Fruit fly (Drosophila melanogaster) whole organism, embryonic: ENCODE data around the gene Bx42.

Source experiments
- Abd-B ChIP-seq: fragments of 200-800 bp; sonication (Bioruptor generic); optimal IDR thresholded peaks from 2 replicates; lab custom pipeline; 2018; ENCODE audit warnings: missing biosample characterization, mild to moderate bottlenecking, missing genetic modification characterization, moderate library complexity
- B-H1 ChIP-seq: fragments of 200-800 bp; sonication (Bioruptor generic); IDR thresholded peaks from 3 replicates; pipeline ENCODE4 v1.3.6; 2022; ENCODE audit warnings: missing biosample characterization, missing genetic modification characterization
- B-H2 ChIP-seq: fragments of 200-800 bp; sonication (Bioruptor generic); optimal IDR thresholded peaks from 2 replicates; lab custom pipeline; 2018; ENCODE audit warnings: missing biosample characterization, mild to moderate bottlenecking, missing genetic modification characterization
- Blimp-1 ChIP-seq: fragments of 200-800 bp; sonication (Bioruptor generic); optimal IDR thresholded peaks from 3 replicates; lab custom pipeline; 2018; ENCODE audit warnings: missing biosample characterization, missing genetic modification characterization, mild to moderate bottlenecking, moderate library complexity, missing genetic modification reagents
- CG10209 ChIP-seq: fragments of 200-800 bp; sonication (Bioruptor generic); optimal IDR thresholded peaks from 3 replicates; lab custom pipeline; 2017; ENCODE audit warnings: missing biosample characterization, mild to moderate bottlenecking, missing genetic modification characterization, missing genetic modification reagents
- CG10654 ChIP-seq: fragments of 200-800 bp; sonication (Bioruptor generic); optimal IDR thresholded peaks from 2 replicates; lab custom pipeline; 2016; ENCODE audit warnings: missing biosample characterization, missing genetic modification characterization
- CG10959 ChIP-seq: fragments of 200-800 bp; sonication (Bioruptor generic); IDR thresholded peaks from 2 replicates; pipeline ENCODE4 v1.3.6; 2022; ENCODE audit warnings: missing biosample characterization, missing genetic modification characterization
- CG11723 ChIP-seq: fragments of 200-800 bp; sonication (Bioruptor generic); optimal IDR thresholded peaks from 2 replicates; lab custom pipeline; 2017; ENCODE audit warnings: missing biosample characterization, mild to moderate bottlenecking, missing genetic modification characterization
- CG12071 ChIP-seq: fragments of 200-800 bp; sonication (Bioruptor generic); optimal IDR thresholded peaks from 3 replicates; lab custom pipeline; 2018; ENCODE audit warnings: missing biosample characterization, mild to moderate bottlenecking, missing genetic modification characterization
- CG12744 ChIP-seq: fragments of 200-800 bp; sonication (Bioruptor generic); optimal IDR thresholded peaks from 2 replicates; lab custom pipeline; 2016; ENCODE audit warnings: missing biosample characterization, missing genetic modification characterization
- CG13424 ChIP-seq: fragments of 200-800 bp; sonication (Bioruptor generic); optimal IDR thresholded peaks from 2 replicates; lab custom pipeline; 2019; ENCODE audit warnings: missing biosample characterization, mild to moderate bottlenecking, missing genetic modification characterization, moderate library complexity
- CG13775 ChIP-seq: fragments of 200-800 bp; sonication (Bioruptor generic); optimal IDR thresholded peaks from 3 replicates; lab custom pipeline; 2017; ENCODE audit warnings: missing biosample characterization, mild to moderate bottlenecking, missing genetic modification characterization
- CG14860 ChIP-seq: fragments of 200-800 bp; sonication (Bioruptor generic); IDR thresholded peaks from 3 replicates; pipeline ENCODE4 v1.3.6; 2022; ENCODE audit warnings: missing biosample characterization, missing genetic modification characterization; ENCODE audit not compliant: partially characterized antibody
- CG1529 ChIP-seq: fragments of 200-800 bp; sonication (Bioruptor generic); optimal IDR thresholded peaks from 3 replicates; lab custom pipeline; 2018; ENCODE audit warnings: missing biosample characterization, missing genetic modification characterization
- CG15514 ChIP-seq: fragments of 200-800 bp; sonication (Bioruptor generic); optimal IDR thresholded peaks from 3 replicates; lab custom pipeline; 2017; ENCODE audit warnings: missing biosample characterization, missing genetic modification characterization, mild to moderate bottlenecking, moderate library complexity, missing genetic modification reagents
- CG15601 ChIP-seq: fragments of 200-800 bp; sonication (Bioruptor generic); optimal IDR thresholded peaks from 3 replicates; lab custom pipeline; 2019; ENCODE audit warnings: missing biosample characterization, mild to moderate bottlenecking, missing genetic modification characterization, moderate library complexity
- CG17829 ChIP-seq: fragments of 200-800 bp; optimal IDR thresholded peaks from 2 replicates; lab custom pipeline; 2019; ENCODE audit warnings: missing biosample characterization, mild to moderate bottlenecking, missing genetic modification characterization, moderate library complexity
- CG18262 ChIP-seq: fragments of 200-800 bp; optimal IDR thresholded peaks from 3 replicates; lab custom pipeline; 2019; ENCODE audit warnings: missing biosample characterization, mild to moderate bottlenecking, missing genetic modification characterization, moderate library complexity
- CG18599 ChIP-seq: fragments of 200-800 bp; sonication (Bioruptor generic); optimal IDR thresholded peaks from 3 replicates; lab custom pipeline; 2017; ENCODE audit warnings: missing biosample characterization, missing genetic modification characterization, mild to moderate bottlenecking, moderate library complexity, missing genetic modification reagents
- CG2116 ChIP-seq: fragments of 200-800 bp; sonication (Bioruptor generic); optimal IDR thresholded peaks from 3 replicates; lab custom pipeline; 2018; ENCODE audit warnings: missing biosample characterization, mild to moderate bottlenecking, missing genetic modification characterization
- CG2712 ChIP-seq: fragments of 200-800 bp; optimal IDR thresholded peaks from 3 replicates; lab custom pipeline; 2019; ENCODE audit warnings: missing biosample characterization, mild to moderate bottlenecking, missing genetic modification characterization, moderate library complexity
- CG30403 ChIP-seq: fragments of 200-800 bp; sonication (Bioruptor generic); optimal IDR thresholded peaks from 3 replicates; lab custom pipeline; 2016; ENCODE audit warnings: missing biosample characterization, missing genetic modification characterization
- CG33213 ChIP-seq: fragments of 200-800 bp; sonication (Bioruptor generic); optimal IDR thresholded peaks from 3 replicates; lab custom pipeline; 2016; ENCODE audit warnings: missing biosample characterization, missing genetic modification characterization
- CG42726 ChIP-seq: fragments of 200-800 bp; sonication (Bioruptor generic); IDR thresholded peaks from 2 replicates; pipeline ENCODE4 v1.3.6; 2022; ENCODE audit warnings: missing biosample characterization, missing genetic modification characterization; ENCODE audit not compliant: partially characterized antibody
- CG6654 ChIP-seq: fragments of 200-800 bp; sonication (Bioruptor generic); optimal IDR thresholded peaks from 2 replicates; lab custom pipeline; 2017; ENCODE audit warnings: missing biosample characterization, mild to moderate bottlenecking, missing genetic modification characterization
- CG6813 ChIP-seq: fragments of 200-800 bp; sonication (Bioruptor generic); optimal IDR thresholded peaks from 2 replicates; lab custom pipeline; 2017; ENCODE audit warnings: missing biosample characterization, missing genetic modification characterization, mild to moderate bottlenecking, moderate library complexity, missing genetic modification reagents
- CG6854 ChIP-seq: fragments of 200-800 bp; sonication (Bioruptor generic); optimal IDR thresholded peaks from 3 replicates; lab custom pipeline; 2017; ENCODE audit warnings: missing biosample characterization, mild to moderate bottlenecking, missing genetic modification characterization
- CrebB ChIP-seq: fragments of 200-800 bp; sonication (Bioruptor generic); optimal IDR thresholded peaks from 3 replicates; lab custom pipeline; 2018; ENCODE audit warnings: missing biosample characterization, mild to moderate bottlenecking, missing genetic modification characterization
- Deaf1 ChIP-seq: fragments of 200-800 bp; optimal IDR thresholded peaks from 3 replicates; lab custom pipeline; 2019; ENCODE audit warnings: missing biosample characterization, mild to moderate bottlenecking, missing genetic modification characterization, moderate library complexity
- GATAe ChIP-seq: fragments of 200-800 bp; sonication (Bioruptor generic); conservative IDR thresholded peaks from 2 replicates; pipeline ENCODE4 v1.3.6; 2022; ENCODE audit warnings: missing biosample characterization, missing genetic modification characterization
- HHEX ChIP-seq: fragments of 200-800 bp; sonication (Bioruptor generic); optimal IDR thresholded peaks from 3 replicates; lab custom pipeline; 2017; ENCODE audit warnings: missing biosample characterization, mild to moderate bottlenecking, missing genetic modification characterization, missing genetic modification reagents
- HLH3B ChIP-seq: fragments of 200-800 bp; sonication (Bioruptor generic); IDR thresholded peaks from 2 replicates; pipeline ENCODE4 v1.3.6; 2022; ENCODE audit warnings: missing biosample characterization, missing genetic modification characterization
- Hand ChIP-seq: fragments of 200-800 bp; sonication (Bioruptor generic); optimal IDR thresholded peaks from 2 replicates; lab custom pipeline; 2017; ENCODE audit warnings: mild to moderate bottlenecking, missing biosample characterization, missing genetic modification reagents, missing genetic modification characterization
- Hr3 ChIP-seq: fragments of 200-800 bp; sonication (Bioruptor generic); optimal IDR thresholded peaks from 3 replicates; lab custom pipeline; 2016; ENCODE audit warnings: missing biosample characterization, missing genetic modification characterization
- Hr51 ChIP-seq, 2 experiments: fragments of 200-800 bp; sonication (Bioruptor generic); optimal IDR thresholded peaks; 2 replicates in 1 of 2; 3 replicates in 1 of 2; lab custom pipeline; 2016 to 2018; ENCODE audit warnings: missing biosample characterization in 2 of 2, missing genetic modification characterization in 2 of 2, mild to moderate bottlenecking in 1 of 2, moderate library complexity in 1 of 2
- MTF-1 ChIP-seq: fragments of 200-800 bp; sonication (Bioruptor generic); optimal IDR thresholded peaks from 2 replicates; lab custom pipeline; 2018; ENCODE audit warnings: missing biosample characterization, mild to moderate bottlenecking, missing genetic modification characterization, borderline replicate concordance
- Max ChIP-seq: fragments of 200-800 bp; sonication (Bioruptor generic); optimal IDR thresholded peaks from 2 replicates; lab custom pipeline; 2016; ENCODE audit warnings: missing biosample characterization, mild to moderate bottlenecking, missing genetic modification characterization
- Med ChIP-seq: fragments of 200-800 bp; sonication (Bioruptor generic); peaks from one replicate; lab custom pipeline; 2016; ENCODE audit warnings: missing biosample characterization, missing genetic modification characterization, mild to moderate bottlenecking, inconsistent platforms, moderate library complexity
- Taf1 ChIP-seq: fragments of 200-800 bp; sonication (Bioruptor generic); IDR thresholded peaks from 2 replicates; pipeline ENCODE4 v1.3.6; 2022; ENCODE audit warnings: missing biosample characterization, missing genetic modification characterization
- al ChIP-seq: fragments of 200-800 bp; sonication (Bioruptor generic); IDR thresholded peaks from 2 replicates; pipeline ENCODE4 v1.3.6; 2022; ENCODE audit warnings: missing biosample characterization, missing genetic modification characterization
- eyg ChIP-seq: fragments of 200-800 bp; sonication (Bioruptor generic); optimal IDR thresholded peaks from 3 replicates; lab custom pipeline; 2016; ENCODE audit warnings: missing biosample characterization, missing genetic modification characterization
- grau ChIP-seq: fragments of 200-800 bp; optimal IDR thresholded peaks from 3 replicates; lab custom pipeline; 2019; ENCODE audit warnings: missing biosample characterization, mild to moderate bottlenecking, missing genetic modification characterization, moderate library complexity
- insv ChIP-seq, 2 experiments: fragments of 200-800 bp; sonication (Bioruptor generic); optimal IDR thresholded peaks; 3 replicates each; lab custom pipeline; 2016 to 2018; ENCODE audit warnings: missing biosample characterization in 2 of 2, missing genetic modification characterization in 2 of 2
- mam ChIP-seq: fragments of 200-800 bp; sonication (Bioruptor generic); optimal IDR thresholded peaks from 3 replicates; lab custom pipeline; 2016; ENCODE audit warnings: missing biosample characterization, missing genetic modification characterization
- odd ChIP-seq: fragments of 200-800 bp; sonication (Bioruptor generic); optimal IDR thresholded peaks from 2 replicates; lab custom pipeline; 2017; ENCODE audit warnings: missing biosample characterization, mild to moderate bottlenecking, missing genetic modification characterization
- ranshi ChIP-seq: fragments of 200-800 bp; sonication (Bioruptor generic); IDR thresholded peaks from 2 replicates; pipeline ENCODE4 v1.3.6; 2022; ENCODE audit warnings: missing biosample characterization, missing genetic modification characterization
- sens ChIP-seq: fragments of 200-800 bp; sonication (Bioruptor generic); peaks from one replicate; lab custom pipeline; 2016; ENCODE audit warnings: missing biosample characterization, missing genetic modification characterization
- ssp ChIP-seq: fragments of 200-800 bp; sonication (Bioruptor generic); IDR thresholded peaks from 2 replicates; pipeline ENCODE4 v1.3.6; 2022; ENCODE audit warnings: missing biosample characterization, missing genetic modification characterization
- tx ChIP-seq: fragments of 200-800 bp; sonication (Bioruptor generic); optimal IDR thresholded peaks from 2 replicates; lab custom pipeline; 2016; ENCODE audit warnings: missing biosample characterization, missing genetic modification characterization

Gene Bx42

DNA sequence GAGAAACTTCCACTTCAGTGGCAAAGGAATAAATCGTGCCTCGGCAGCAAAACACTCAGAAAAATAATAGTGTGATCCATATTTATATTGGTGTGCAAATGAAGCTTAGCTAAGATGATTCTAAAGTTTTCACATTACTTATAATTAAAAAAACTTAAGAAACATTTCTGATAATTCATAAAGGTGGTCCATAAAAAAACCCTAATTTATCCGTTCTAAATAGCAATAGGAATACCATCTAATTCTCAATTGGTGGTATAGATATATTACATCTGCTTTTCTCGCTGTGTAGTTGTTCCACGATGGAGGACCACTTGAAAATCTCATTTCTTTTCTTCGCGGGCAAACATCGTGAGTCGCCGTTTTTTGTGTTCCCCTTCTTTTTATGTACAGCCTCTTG, 48.7 kb upstream of the Bx42 start (continued):
- TF ChIP-seq CG17829 (peak; percentile 66), ssp (GFP tag; lab: Robert Waterston, UW) (0 out of 2 replicates have a peak, but pooled peaks have one; percentile 16), Abd-B (GFP tag; lab: Kevin White, UChicago) (peak; percentile 34), B-H1 (GFP tag; lab: Robert Waterston, UW) (no peak; the same call in 2 of the 3 replicates), CG10209 (GFP tag; lab: Kevin White, UChicago) (peak; percentile 65), Hand (GFP tag; lab: Kevin White, UChicago) (peak; percentile 24), CG10959 (GFP tag; lab: Robert Waterston, UW) (peak; percentile 36; the same call in 1 of the 2 replicates), CG11723 (GFP tag; lab: Kevin White, UChicago) (peak; percentile 12), Taf1 (GFP tag; lab: Robert Waterston, UW) (no peak), al (GFP tag; lab: Robert Waterston, UW) (no peak), Hr51 (GFP tag; optimal IDR thresholded peaks at IDR 0.05; lab: Kevin White, UChicago) (peak in 1 of 2 experiments; percentile 66), CrebB (no peak), CG18262 (tag; lab: Kevin White, UChicago) (peak; percentile 74), CG12071 (GFP tag; lab: Kevin White, UChicago) (peak; percentile 42), sens (GFP tag; lab: Kevin White, UChicago) (peak; percentile 95), CG2712 (peak; percentile 75), MTF-1 (GFP tag; lab: Kevin White, UChicago) (peak; percentile 8), CG10654 (GFP tag; lab: Kevin White, UChicago) (peak; percentile 38), CG42726 (GFP tag; lab: Robert Waterston, UW) (no peak), insv (GFP tag; optimal IDR thresholded peaks at IDR 0.05; lab: Kevin White, UChicago) (peak in 1 of 2 experiments; percentile 2), B-H2 (peak; percentile 7), Hr3 (GFP tag; lab: Kevin White, UChicago) (peak; percentile 36), Max (peak; percentile 46), CG13775 (GFP tag; lab: Kevin White, UChicago) (peak; percentile 43), HLH3B (GFP tag; lab: Robert Waterston, UW) (peak; percentile 54), eyg (peak; percentile 2), grau (tag; lab: Kevin White, UChicago) (peak; percentile 61), CG15601 (tag; lab: Kevin White, UChicago) (peak; percentile 29), Med (peak; percentile 63), CG1529 (GFP tag; lab: Kevin White, UChicago) (peak; percentile 35), mam (peak; percentile 40), odd (peak; percentile 20), Blimp-1 (GFP tag; lab: Kevin White, UChicago) (peak; percentile 66), CG6854 (GFP tag; lab: Kevin White, UChicago) (peak; percentile 40), CG33213 (GFP tag; lab: Kevin White, UChicago) (peak; percentile 3), tx (GFP tag; lab: Kevin White, UChicago) (peak; percentile 9), CG15514 (peak; percentile 30), ranshi (GFP tag; lab: Robert Waterston, UW) (0 out of 2 replicates have a peak, but pooled peaks have one; percentile 39), CG13424 (tag; lab: Kevin White, UChicago) (peak; percentile 72), CG18599 (GFP tag; lab: Kevin White, UChicago) (peak; percentile 77), CG30403 (GFP tag; lab: Kevin White, UChicago) (peak; percentile 67), CG2116 (GFP tag; lab: Kevin White, UChicago) (peak; percentile 9), CG6813 (GFP tag; lab: Kevin White, UChicago) (peak; percentile 63), GATAe (GFP tag; lab: Robert Waterston, UW) (no peak), Deaf1 (tag; lab: Kevin White, UChicago) (peak; percentile 25), CG14860 (GFP tag; lab: Robert Waterston, UW) (no peak), CG12744 (GFP tag; lab: Kevin White, UChicago) (peak; percentile 42), CG6654 (GFP tag; lab: Kevin White, UChicago) (peak; percentile 24), HHEX (GFP tag; lab: Kevin White, UChicago) (peak; percentile 57)
